Fruit fly (Drosophila melanogaster) whole organism, embryonic: Measurements from ENCODE around the gene sau.
A peak's percentile ranks its signal among the peaks of the same experiment; 100 is the strongest.

Experiments used
- Abd-B ChIP-seq: fragments of 200-800 bp; sonication (Bioruptor generic); optimal IDR thresholded peaks from 2 replicates; lab custom pipeline; 2018; ENCODE audit warnings: missing biosample characterization, mild to moderate bottlenecking, missing genetic modification characterization, moderate library complexity
- Atf3 ChIP-seq: fragments of 200-800 bp; sonication (Bioruptor generic); optimal IDR thresholded peaks from 3 replicates; lab custom pipeline; 2016; ENCODE audit warnings: missing biosample characterization, missing genetic modification characterization
- CG10321 ChIP-seq: fragments of 200-800 bp; sonication (Bioruptor generic); IDR thresholded peaks from 2 replicates; pipeline ENCODE4 v1.3.6; 2022; ENCODE audit warnings: missing biosample characterization, missing genetic modification characterization
- CG10654 ChIP-seq: fragments of 200-800 bp; sonication (Bioruptor generic); optimal IDR thresholded peaks from 2 replicates; lab custom pipeline; 2016; ENCODE audit warnings: missing biosample characterization, missing genetic modification characterization
- CG1233 ChIP-seq: fragments of 200-800 bp; sonication (Bioruptor generic); optimal IDR thresholded peaks from 4 replicates; lab custom pipeline; 2018; ENCODE audit warnings: missing biosample characterization, mild to moderate bottlenecking, missing genetic modification characterization
- CG14014 ChIP-seq: fragments of 200-800 bp; sonication (Bioruptor generic); IDR thresholded peaks from 2 replicates; pipeline ENCODE4 v1.3.6; 2022; ENCODE audit warnings: missing biosample characterization, missing genetic modification characterization
- CG14667 ChIP-seq: fragments of 200-800 bp; sonication (Bioruptor generic); IDR thresholded peaks from 2 replicates; pipeline ENCODE4 v1.3.6; 2022; ENCODE audit warnings: missing biosample characterization, missing genetic modification characterization
- CG17829 ChIP-seq: fragments of 200-800 bp; optimal IDR thresholded peaks from 2 replicates; lab custom pipeline; 2019; ENCODE audit warnings: missing biosample characterization, mild to moderate bottlenecking, missing genetic modification characterization, moderate library complexity
- CG18262 ChIP-seq: fragments of 200-800 bp; optimal IDR thresholded peaks from 3 replicates; lab custom pipeline; 2019; ENCODE audit warnings: missing biosample characterization, mild to moderate bottlenecking, missing genetic modification characterization, moderate library complexity
- CG2202 ChIP-seq: fragments of 200-800 bp; sonication (Bioruptor generic); optimal IDR thresholded peaks from 2 replicates; lab custom pipeline; 2018; ENCODE audit warnings: missing biosample characterization, mild to moderate bottlenecking, missing genetic modification characterization
- CG2678 ChIP-seq: fragments of 200-800 bp; sonication (Bioruptor generic); optimal IDR thresholded peaks from 3 replicates; lab custom pipeline; 2019; ENCODE audit warnings: missing biosample characterization, mild to moderate bottlenecking, missing genetic modification characterization, moderate library complexity
- CG30431 ChIP-seq: fragments of 200-800 bp; sonication (Bioruptor generic); optimal IDR thresholded peaks from 2 replicates; lab custom pipeline; 2017; ENCODE audit warnings: missing biosample characterization, missing genetic modification characterization
- CG3065 ChIP-seq: fragments of 200-800 bp; sonication (Bioruptor generic); optimal IDR thresholded peaks from 2 replicates; lab custom pipeline; 2016; ENCODE audit warnings: missing biosample characterization, missing genetic modification characterization
- CG3407 ChIP-seq: fragments of 200-800 bp; sonication (Bioruptor generic); optimal IDR thresholded peaks from 2 replicates; lab custom pipeline; 2018; ENCODE audit warnings: missing biosample characterization, mild to moderate bottlenecking, missing genetic modification characterization
- CG34422 ChIP-seq: fragments of 200-800 bp; sonication (Bioruptor generic); IDR thresholded peaks from 3 replicates; pipeline ENCODE4 v1.3.6; 2022; ENCODE audit warnings: missing biosample characterization, missing genetic modification characterization
- CG6654 ChIP-seq: fragments of 200-800 bp; sonication (Bioruptor generic); optimal IDR thresholded peaks from 2 replicates; lab custom pipeline; 2017; ENCODE audit warnings: missing biosample characterization, mild to moderate bottlenecking, missing genetic modification characterization
- CG6813 ChIP-seq: fragments of 200-800 bp; sonication (Bioruptor generic); optimal IDR thresholded peaks from 2 replicates; lab custom pipeline; 2017; ENCODE audit warnings: missing biosample characterization, missing genetic modification characterization, mild to moderate bottlenecking, moderate library complexity, missing genetic modification reagents
- CG7963 ChIP-seq: fragments of 200-800 bp; sonication (Bioruptor generic); IDR thresholded peaks from 3 replicates; pipeline ENCODE4 v1.3.6; 2022; ENCODE audit warnings: missing biosample characterization, missing genetic modification characterization; ENCODE audit not compliant: partially characterized antibody
- Dbx ChIP-seq: fragments of 200-800 bp; sonication (Bioruptor generic); IDR thresholded peaks from 3 replicates; pipeline ENCODE4 v1.3.6; 2022; ENCODE audit warnings: missing biosample characterization, missing genetic modification characterization
- Drgx ChIP-seq: fragments of 200-800 bp; sonication (Bioruptor generic); IDR thresholded peaks from 2 replicates; pipeline ENCODE4 v1.3.6; 2022; ENCODE audit warnings: missing biosample characterization, missing genetic modification characterization
- Eip74EF ChIP-seq, 2 experiments: fragments of 200-800 bp in 1 of 2; fragments of >200 bp in 1 of 2; sonication (Bioruptor generic) in 1 of 2; optimal IDR thresholded peaks; 2 replicates each; lab custom pipeline; 2017 to 2019; ENCODE audit warnings: missing biosample characterization in 2 of 2, missing genetic modification characterization in 2 of 2, mild to moderate bottlenecking in 1 of 2, moderate library complexity in 1 of 2
- Ets65A ChIP-seq: fragments of 200-800 bp; sonication (Bioruptor generic); peaks from one replicate; lab custom pipeline; 2016; ENCODE audit warnings: missing biosample characterization, missing genetic modification characterization
- GATAe ChIP-seq: fragments of 200-800 bp; sonication (Bioruptor generic); conservative IDR thresholded peaks from 2 replicates; pipeline ENCODE4 v1.3.6; 2022; ENCODE audit warnings: missing biosample characterization, missing genetic modification characterization
- H2.0 ChIP-seq: fragments of 200-800 bp; sonication (Bioruptor generic); IDR thresholded peaks from 2 replicates; pipeline ENCODE4 v1.3.6; 2022; ENCODE audit warnings: missing biosample characterization, missing genetic modification characterization
- HHEX ChIP-seq: fragments of 200-800 bp; sonication (Bioruptor generic); optimal IDR thresholded peaks from 3 replicates; lab custom pipeline; 2017; ENCODE audit warnings: missing biosample characterization, mild to moderate bottlenecking, missing genetic modification characterization, missing genetic modification reagents
- HmgZ ChIP-seq: fragments of 200-800 bp; sonication (Bioruptor generic); optimal IDR thresholded peaks from 2 replicates; lab custom pipeline; 2018; ENCODE audit warnings: missing biosample characterization, mild to moderate bottlenecking, missing genetic modification characterization
- Hr3 ChIP-seq: fragments of 200-800 bp; sonication (Bioruptor generic); optimal IDR thresholded peaks from 3 replicates; lab custom pipeline; 2016; ENCODE audit warnings: missing biosample characterization, missing genetic modification characterization
- Hr39 ChIP-seq: fragments of >200 bp; optimal IDR thresholded peaks from 2 replicates; lab custom pipeline; 2017
- Hsf ChIP-seq: fragments of 200-800 bp; sonication (Bioruptor generic); optimal IDR thresholded peaks from 3 replicates; lab custom pipeline; 2016; ENCODE audit warnings: missing biosample characterization, missing genetic modification characterization
- MBD-R2 ChIP-seq: fragments of 200-800 bp; sonication (Bioruptor generic); IDR thresholded peaks from 2 replicates; pipeline ENCODE4 v1.3.6; 2022; ENCODE audit warnings: missing biosample characterization, missing genetic modification characterization
- Oaz ChIP-seq: fragments of 200-800 bp; sonication (Bioruptor generic); IDR thresholded peaks from 2 replicates; pipeline ENCODE4 v1.3.6; 2022; ENCODE audit warnings: missing biosample characterization, missing genetic modification characterization
- Rfx ChIP-seq: fragments of 200-800 bp; sonication (Bioruptor generic); IDR thresholded peaks from 2 replicates; pipeline ENCODE4 v1.3.6; 2022; ENCODE audit warnings: missing biosample characterization, missing genetic modification characterization
- TFAM ChIP-seq: fragments of 200-800 bp; sonication (Bioruptor generic); optimal IDR thresholded peaks from 2 replicates; lab custom pipeline; 2017; ENCODE audit warnings: missing biosample characterization, missing genetic modification characterization, inconsistent platforms
- YL-1 ChIP-seq: fragments of 200-800 bp; sonication (Bioruptor generic); optimal IDR thresholded peaks from 3 replicates; lab custom pipeline; 2017; ENCODE audit warnings: missing biosample characterization, mild to moderate bottlenecking, missing genetic modification characterization
- abd-A ChIP-seq: fragments of 200-800 bp; sonication (Bioruptor generic); optimal IDR thresholded peaks from 3 replicates; lab custom pipeline; 2019; ENCODE audit warnings: missing biosample characterization, mild to moderate bottlenecking, missing genetic modification characterization, moderate library complexity
- bbx ChIP-seq: fragments of 200-800 bp; sonication (Bioruptor generic); IDR thresholded peaks from 2 replicates; pipeline ENCODE4 v1.3.6; 2022; ENCODE audit warnings: missing biosample characterization, missing genetic modification characterization; ENCODE audit not compliant: partially characterized antibody
- cas ChIP-seq: fragments of 200-800 bp; sonication (Bioruptor generic); IDR thresholded peaks from 2 replicates; pipeline ENCODE4 v1.3.6; 2022; ENCODE audit warnings: missing biosample characterization, missing genetic modification characterization
- chm ChIP-seq: fragments of 200-800 bp; sonication (Bioruptor generic); IDR thresholded peaks from 2 replicates; pipeline ENCODE4 v1.3.6; 2022; ENCODE audit warnings: missing biosample characterization, missing genetic modification characterization
- ci ChIP-seq: fragments of 200-800 bp; sonication (Bioruptor generic); IDR thresholded peaks from 3 replicates; pipeline ENCODE4 v1.3.6; 2022; ENCODE audit warnings: missing biosample characterization, missing genetic modification characterization
- dan ChIP-seq: fragments of 200-800 bp; sonication (Bioruptor generic); IDR thresholded peaks from 2 replicates; pipeline ENCODE4 v1.3.6; 2022; ENCODE audit warnings: missing biosample characterization, missing genetic modification characterization
- disco-r ChIP-seq: fragments of 200-800 bp; sonication (Bioruptor generic); optimal IDR thresholded peaks from 2 replicates; lab custom pipeline; 2016; ENCODE audit warnings: missing biosample characterization, missing genetic modification characterization
- emc ChIP-seq: fragments of 200-800 bp; sonication (Bioruptor generic); optimal IDR thresholded peaks from 2 replicates; lab custom pipeline; 2016; ENCODE audit warnings: missing biosample characterization, missing genetic modification characterization
- esg ChIP-seq: fragments of 200-800 bp; sonication (Bioruptor generic); conservative IDR thresholded peaks from 2 replicates; pipeline ENCODE4 v1.3.6; 2022; ENCODE audit warnings: missing biosample characterization, missing genetic modification characterization
- ewg ChIP-seq: fragments of 200-800 bp; sonication (Bioruptor generic); optimal IDR thresholded peaks from 3 replicates; lab custom pipeline; 2017; ENCODE audit warnings: mild to moderate bottlenecking, missing biosample characterization, missing genetic modification reagents, missing genetic modification characterization
- lab ChIP-seq: fragments of 200-800 bp; sonication (Bioruptor generic); optimal IDR thresholded peaks from 3 replicates; lab custom pipeline; 2017; ENCODE audit warnings: missing biosample characterization, missing genetic modification characterization, mild to moderate bottlenecking, moderate library complexity, missing genetic modification reagents
- pho ChIP-seq: fragments of 200-800 bp; sonication (Bioruptor generic); optimal IDR thresholded peaks from 2 replicates; lab custom pipeline; 2016; ENCODE audit warnings: missing biosample characterization, missing genetic modification characterization
- schlank ChIP-seq: fragments of 200-800 bp; sonication (Bioruptor generic); optimal IDR thresholded peaks from 2 replicates; lab custom pipeline; 2018; ENCODE audit warnings: missing biosample characterization, mild to moderate bottlenecking, missing genetic modification characterization
- sens-2 ChIP-seq: fragments of 200-800 bp; sonication (Bioruptor generic); IDR thresholded peaks from 2 replicates; pipeline ENCODE4 v1.3.6; 2022; ENCODE audit warnings: missing biosample characterization, missing genetic modification characterization
- shn ChIP-seq: fragments of 200-800 bp; sonication (Bioruptor generic); optimal IDR thresholded peaks from 3 replicates; lab custom pipeline; 2016; ENCODE audit warnings: missing biosample characterization, missing genetic modification characterization
- usp ChIP-seq: fragments of >200 bp; optimal IDR thresholded peaks from 2 replicates; lab custom pipeline; 2017; ENCODE audit warnings: missing biosample characterization, missing genetic modification characterization

Gene sau

DNA sequence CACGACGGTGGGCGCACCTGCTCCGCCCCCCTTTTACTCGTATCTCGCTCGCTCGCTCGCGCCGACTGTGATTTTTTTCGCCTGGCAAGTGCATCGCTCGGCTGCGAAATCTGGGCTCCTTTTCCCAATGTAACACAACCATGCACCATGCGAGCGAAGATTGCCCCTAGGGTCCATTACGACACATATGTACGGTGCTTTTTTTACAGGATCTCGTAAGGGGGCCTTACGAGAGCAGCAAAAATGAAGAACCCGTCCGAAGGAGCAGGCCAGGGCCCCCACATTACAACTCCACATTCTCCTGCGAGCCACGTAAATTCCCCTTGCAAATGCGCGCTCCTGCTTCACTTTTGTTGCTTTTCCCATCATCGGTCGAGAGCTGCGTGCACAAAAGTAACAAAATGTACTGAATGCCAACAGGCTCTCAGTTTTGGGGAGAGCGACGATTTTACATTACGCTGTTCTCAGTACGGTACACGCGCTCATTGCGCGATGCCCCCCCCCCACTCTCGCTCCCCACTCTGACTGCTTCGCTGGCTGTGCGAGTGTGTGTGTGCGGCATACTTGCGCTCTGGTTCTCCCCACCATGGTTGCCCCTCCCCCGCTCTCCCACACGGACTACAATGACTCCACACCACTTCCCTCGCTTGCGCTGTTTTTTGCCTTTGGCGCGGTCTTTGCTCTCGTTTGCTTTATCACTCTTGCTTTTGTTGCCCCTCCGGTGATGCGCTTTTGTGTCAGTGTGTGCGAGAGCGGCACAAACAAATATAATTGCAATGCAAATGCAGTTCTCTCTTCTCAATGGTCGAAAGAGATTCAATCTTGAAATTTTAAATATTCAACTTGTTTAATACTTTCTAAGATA is 23.1 kb upstream of the sau start (continued):
- TF ChIP-seq HHEX (GFP tag; lab: Kevin White, UChicago), result no peak
- no peak for TF ChIP-seq Dbx
- TF ChIP-seq abd-A (tag; lab: Kevin White, UChicago), result peak; percentile 88
- TF ChIP-seq CG34422 (GFP tag; lab: Robert Waterston, UW), result peak; percentile 69; the same call in 1 of the 3 replicates
- TF ChIP-seq shn, result no peak
- no peak for TF ChIP-seq CG14667 (GFP tag; lab: Robert Waterston, UW)
- TF ChIP-seq ci (GFP tag; lab: Robert Waterston, UW), result peak; percentile 76
- TF ChIP-seq CG18262 (tag; lab: Kevin White, UChicago), result no peak
- no peak for TF ChIP-seq CG6654 (GFP tag; lab: Kevin White, UChicago)
- TF ChIP-seq CG30431 (GFP tag; lab: Kevin White, UChicago), result no peak
- TF ChIP-seq chm (GFP tag; lab: Robert Waterston, UW), result peak; percentile 68; the same call in 1 of the 2 replicates
- no peak for TF ChIP-seq CG3407
- TF ChIP-seq Ets65A (GFP tag; lab: Kevin White, UChicago), result no peak
- TF ChIP-seq lab (GFP tag; lab: Kevin White, UChicago), result peak; percentile 55
- peak; percentile 21 for TF ChIP-seq Abd-B
- no peak for TF ChIP-seq GATAe
- TF ChIP-seq CG3065 (GFP tag; lab: Kevin White, UChicago), result no peak
- no peak for TF ChIP-seq sens-2 (GFP tag; lab: Robert Waterston, UW)
- TF ChIP-seq CG10321 (GFP tag; lab: Robert Waterston, UW), result peak; percentile 46; the same call in 1 of the 2 replicates
- TF ChIP-seq CG7963, result 0 out of 3 replicates have a peak, but pooled peaks have one; percentile 37
- no peak for TF ChIP-seq Eip74EF (GFP tag; optimal IDR thresholded peaks at IDR 0.05; lab: Kevin White, UChicago)
- TF ChIP-seq TFAM (GFP tag; lab: Kevin White, UChicago), result no peak
- TF ChIP-seq CG2202 (tag; lab: Kevin White, UChicago), result no peak
- TF ChIP-seq Hr39 (lab: Kevin White, UChicago), result no peak
- peak; percentile 69 for TF ChIP-seq Drgx
- TF ChIP-seq cas (GFP tag; lab: Robert Waterston, UW), result no peak
- TF ChIP-seq usp (GFP tag; lab: Kevin White, UChicago), result no peak
- no peak for TF ChIP-seq dan (GFP tag; lab: Robert Waterston, UW)
- TF ChIP-seq CG1233 (GFP tag; lab: Kevin White, UChicago), result no peak
- TF ChIP-seq MBD-R2 (GFP tag; lab: Robert Waterston, UW), result peak; percentile 22; the same call in 1 of the 2 replicates
- no peak for TF ChIP-seq CG6813 (GFP tag; lab: Kevin White, UChicago)
- TF ChIP-seq emc (GFP tag; lab: Kevin White, UChicago), result no peak
- no peak for TF ChIP-seq Hr3 (GFP tag; lab: Kevin White, UChicago)
- no peak for TF ChIP-seq H2.0
- no peak for TF ChIP-seq pho (GFP tag; lab: Kevin White, UChicago)
- TF ChIP-seq Oaz (GFP tag; lab: Robert Waterston, UW), result no peak
- TF ChIP-seq esg (GFP tag; lab: Robert Waterston, UW), result no peak
- no peak for TF ChIP-seq Hsf (GFP tag; lab: Kevin White, UChicago)
- TF ChIP-seq HmgZ (tag; lab: Kevin White, UChicago), result no peak
- no peak for TF ChIP-seq YL-1 (GFP tag; lab: Kevin White, UChicago)
- peak; percentile 3 for TF ChIP-seq CG2678
- no peak for TF ChIP-seq schlank (tag; lab: Kevin White, UChicago)
- TF ChIP-seq CG17829 (tag; lab: Kevin White, UChicago), result no peak
- TF ChIP-seq ewg, result no peak
- TF ChIP-seq CG14014, result no peak; the same call in 1 of the 2 replicates
- TF ChIP-seq CG10654, result no peak
- no peak for TF ChIP-seq Atf3 (GFP tag; lab: Kevin White, UChicago)
- no peak for TF ChIP-seq disco-r (GFP tag; lab: Kevin White, UChicago)
- peak; percentile 71 for TF ChIP-seq bbx
- no peak for TF ChIP-seq Rfx (GFP tag; lab: Robert Waterston, UW)
